Fruit fly (Drosophila melanogaster): Measurements from ENCODE around the gene GATAd.
A peak's percentile ranks its signal among the peaks of the same experiment; 100 is the strongest.

GATAd gene

DNA sequence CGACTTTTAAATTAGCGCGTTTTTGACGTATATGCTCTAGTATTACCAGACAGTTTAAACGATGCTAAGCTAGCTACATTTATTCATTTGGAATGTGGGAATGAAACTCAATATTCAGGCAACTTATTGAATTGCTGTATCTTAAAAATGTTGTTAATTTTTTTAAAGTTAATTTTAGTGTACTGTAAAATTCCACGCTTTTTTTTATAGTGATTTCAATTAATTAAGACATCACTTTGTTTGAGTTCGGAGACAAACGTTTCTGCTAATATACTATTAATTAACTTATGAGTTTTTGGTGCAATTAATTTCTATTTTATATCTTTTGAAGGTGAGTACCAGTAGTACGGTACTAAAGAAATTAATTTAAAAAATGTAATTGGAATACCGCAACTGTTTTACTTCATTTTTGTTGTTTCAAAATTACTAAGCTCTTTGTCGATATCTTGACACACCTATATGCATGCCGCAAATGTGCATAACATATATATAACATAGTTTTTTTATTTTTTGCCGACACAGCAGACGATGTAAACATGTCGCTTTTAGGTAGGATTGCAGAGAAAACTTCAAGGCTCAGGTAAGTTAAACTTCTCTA lies 52.8 kb downstream of the GATAd start, which contains the start of the genes Cdk1 and mRpS7 (continued):
- no peak for TF ChIP-seq crol (GFP tag; IDR thresholded peaks at IDR 0.05)
- TF ChIP-seq croc (GFP tag; conservative IDR thresholded peaks at IDR 0.05) = peak; percentile 57
- TF ChIP-seq CG3407 (GFP tag; optimal IDR thresholded peaks at IDR 0.05) = peak; percentile 44
- no peak for TF ChIP-seq Gsc (GFP tag; IDR thresholded peaks at IDR 0.05)
- no peak for TF ChIP-seq run (tag; optimal IDR thresholded peaks at IDR 0.05)
- no peak for TF ChIP-seq schlank (tag; optimal IDR thresholded peaks at IDR 0.05)
- peak; percentile 69 for TF ChIP-seq CG12155 (GFP tag; optimal IDR thresholded peaks at IDR 0.05)
- peak; percentile 60; the same call in 2 of the 3 replicates for TF ChIP-seq ase (GFP tag; IDR thresholded peaks at IDR 0.05)
- TF ChIP-seq dmrt11E (tag; optimal IDR thresholded peaks at IDR 0.05) = peak; percentile 71
- no peak for TF ChIP-seq CG4360 (GFP tag; IDR thresholded peaks at IDR 0.05)
- TF ChIP-seq CG4707 (GFP tag; optimal IDR thresholded peaks at IDR 0.05) = peak; percentile 12
- peak; percentile 63; the same call in 2 of the 3 replicates for TF ChIP-seq Dbx (GFP tag; IDR thresholded peaks at IDR 0.05)
- TF ChIP-seq Eip74EF (GFP tag; optimal IDR thresholded peaks at IDR 0.05) = peak in 1 of 2 experiments; percentile 38
- TF ChIP-seq ttk (GFP tag; IDR thresholded peaks at IDR 0.05) = peak; percentile 63; the same call in 1 of the 2 replicates
- TF ChIP-seq CG12769 (tag; optimal IDR thresholded peaks at IDR 0.05) = no peak
- peak; percentile 54; the same call in 1 of the 2 replicates for TF ChIP-seq sob (GFP tag; IDR thresholded peaks at IDR 0.05)
- TF ChIP-seq D19B (GFP tag; optimal IDR thresholded peaks at IDR 0.05) = peak; percentile 59
- peak; percentile 82 for TF ChIP-seq E2f2 (GFP tag; IDR thresholded peaks at IDR 0.05)
- TF ChIP-seq Bteb2 (GFP tag; optimal IDR thresholded peaks at IDR 0.05) = peak; percentile 69
- TF ChIP-seq hkb (optimal IDR thresholded peaks at IDR 0.05) = no peak
- peak; percentile 82 for TF ChIP-seq hkb (GFP tag; IDR thresholded peaks at IDR 0.05)
- TF ChIP-seq Hey (tag; optimal IDR thresholded peaks at IDR 0.05) = no peak
- no peak for TF ChIP-seq CG11560 (tag; IDR thresholded peaks at IDR 0.05)
- no peak for TF ChIP-seq insv (GFP tag; optimal IDR thresholded peaks at IDR 0.05)
- TF ChIP-seq chinmo (GFP tag; IDR thresholded peaks at IDR 0.05; ENCODE audit: partially characterized antibody) = no peak
- TF ChIP-seq z (GFP tag; IDR thresholded peaks at IDR 0.05) = no peak
- TF ChIP-seq sr (GFP tag; IDR thresholded peaks at IDR 0.05) = no peak
- TF ChIP-seq CG33213 (GFP tag; optimal IDR thresholded peaks at IDR 0.05) = no peak
- no peak for TF ChIP-seq NFAT (GFP tag; IDR thresholded peaks at IDR 0.05)
- TF ChIP-seq CG9437 (GFP tag; optimal IDR thresholded peaks at IDR 0.05) = peak; percentile 80
- peak; percentile 45 for TF ChIP-seq CG1529 (GFP tag; optimal IDR thresholded peaks at IDR 0.05)
- TF ChIP-seq stwl (tag; optimal IDR thresholded peaks at IDR 0.05) = no peak
- no peak for TF ChIP-seq danr (GFP tag; IDR thresholded peaks at IDR 0.05)
- TF ChIP-seq otp (GFP tag; IDR thresholded peaks at IDR 0.05) = 0 out of 3 replicates have a peak, but pooled peaks have one; percentile 41
- TF ChIP-seq pum (GFP tag; optimal IDR thresholded peaks at IDR 0.05) = peak; percentile 56
- TF ChIP-seq NC2α (GFP tag; optimal IDR thresholded peaks at IDR 0.05) = no peak
- TF ChIP-seq wek (GFP tag; optimal IDR thresholded peaks at IDR 0.05) = peak; percentile 57
- TF ChIP-seq CG11085 (GFP tag; IDR thresholded peaks at IDR 0.05) = no peak
- TF ChIP-seq CG34376 (GFP tag; optimal IDR thresholded peaks at IDR 0.05) = no peak
- peak; percentile 9 for TF ChIP-seq CG18011 (GFP tag; optimal IDR thresholded peaks at IDR 0.05)
- TF ChIP-seq CG10366 (GFP tag; IDR thresholded peaks at IDR 0.05) = peak; percentile 69; the same call in 1 of the 2 replicates
- TF ChIP-seq sna (GFP tag; IDR thresholded peaks at IDR 0.05; ENCODE audit: partially characterized antibody) = no peak
- TF ChIP-seq grau (tag; optimal IDR thresholded peaks at IDR 0.05) = peak; percentile 81
- peak; percentile 94 for TF ChIP-seq sens (GFP tag)
- TF ChIP-seq ftz-f1 (GFP tag; optimal IDR thresholded peaks at IDR 0.05) = no peak
- TF ChIP-seq CG15269 (tag; optimal IDR thresholded peaks at IDR 0.05) = peak; percentile 83
- TF ChIP-seq CG2202 (tag; optimal IDR thresholded peaks at IDR 0.05) = no peak
- peak; percentile 92 for TF ChIP-seq nmo (GFP tag; optimal IDR thresholded peaks at IDR 0.05)
- no peak for TF ChIP-seq mld (GFP tag; IDR thresholded peaks at IDR 0.05; ENCODE audit: partially characterized antibody)
- no peak for TF ChIP-seq fd64A (GFP tag; optimal IDR thresholded peaks at IDR 0.05)
- TF ChIP-seq CG8924 (tag; optimal IDR thresholded peaks at IDR 0.05) = peak; percentile 87

Data from whole organism, embryonic.